Fruit fly (Drosophila melanogaster) whole organism, prepupa: ENCODE results near the gene CG8292.

Source experiments
- CG11294 ChIP-seq: fragments of 200-800 bp; sonication (Bioruptor generic); IDR thresholded peaks from 2 replicates; pipeline ENCODE4 v1.3.6; 2022; ENCODE audit warnings: missing biosample characterization, missing genetic modification characterization
- CG11762 ChIP-seq: fragments of 200-800 bp; sonication (Bioruptor generic); optimal IDR thresholded peaks from 3 replicates; lab custom pipeline; 2016; ENCODE audit warnings: missing biosample characterization, missing genetic modification characterization; ENCODE audit not compliant: insufficient read depth
- CG15336 ChIP-seq: fragments of 200-800 bp; sonication (Bioruptor generic); IDR thresholded peaks from 2 replicates; pipeline ENCODE4 v1.3.6; 2022; ENCODE audit warnings: missing biosample characterization, missing genetic modification characterization
- CG1621 ChIP-seq: fragments of 200-800 bp; sonication (Bioruptor generic); optimal IDR thresholded peaks from 3 replicates; lab custom pipeline; 2018; ENCODE audit warnings: missing biosample characterization, mild to moderate bottlenecking, missing genetic modification characterization
- CG3032 ChIP-seq: fragments of 200-800 bp; optimal IDR thresholded peaks from 2 replicates; lab custom pipeline; 2019; ENCODE audit warnings: missing biosample characterization, mild to moderate bottlenecking, missing genetic modification characterization, moderate library complexity
- CG31627 ChIP-seq: fragments of 200-800 bp; sonication (Bioruptor generic); optimal IDR thresholded peaks from 3 replicates; lab custom pipeline; 2016; ENCODE audit warnings: missing biosample characterization, missing genetic modification characterization
- CG32006 ChIP-seq: fragments of 200-800 bp; sonication (Bioruptor generic); optimal IDR thresholded peaks from 3 replicates; lab custom pipeline; 2017; ENCODE audit warnings: missing biosample characterization, mild to moderate bottlenecking, missing genetic modification characterization
- CG34406 ChIP-seq: fragments of 200-800 bp; sonication (Bioruptor generic); optimal IDR thresholded peaks from 3 replicates; lab custom pipeline; 2016; ENCODE audit warnings: missing biosample characterization, missing genetic modification characterization
- CG4318 ChIP-seq: fragments of 200-800 bp; sonication (Bioruptor generic); optimal IDR thresholded peaks from 3 replicates; lab custom pipeline; 2017; ENCODE audit warnings: missing biosample characterization, mild to moderate bottlenecking, missing genetic modification characterization
- CG6163 ChIP-seq: fragments of 200-800 bp; sonication (Bioruptor generic); IDR thresholded peaks from 3 replicates; pipeline ENCODE4 v1.3.6; 2022; ENCODE audit warnings: missing biosample characterization, missing genetic modification characterization
- CG6276 ChIP-seq: fragments of 200-800 bp; sonication (Bioruptor generic); optimal IDR thresholded peaks from 2 replicates; lab custom pipeline; 2017; ENCODE audit warnings: missing biosample characterization, mild to moderate bottlenecking, missing genetic modification characterization
- CG6792 ChIP-seq: fragments of 200-800 bp; sonication (Bioruptor generic); optimal IDR thresholded peaks from 3 replicates; lab custom pipeline; 2016; ENCODE audit warnings: missing biosample characterization, missing genetic modification characterization
- CG6808 ChIP-seq: fragments of 200-800 bp; sonication (Bioruptor generic); optimal IDR thresholded peaks from 3 replicates; lab custom pipeline; 2017; ENCODE audit warnings: missing biosample characterization, missing genetic modification characterization, mild to moderate bottlenecking, moderate library complexity, missing genetic modification reagents
- CG7368 ChIP-seq: fragments of 200-800 bp; sonication (Bioruptor generic); optimal IDR thresholded peaks from 3 replicates; lab custom pipeline; 2016; ENCODE audit warnings: missing biosample characterization, missing genetic modification characterization
- CG8319 ChIP-seq: fragments of 200-800 bp; sonication (Bioruptor generic); optimal IDR thresholded peaks from 3 replicates; lab custom pipeline; 2016; ENCODE audit warnings: missing biosample characterization, missing genetic modification characterization
- CG8632 ChIP-seq: fragments of 200-800 bp; sonication (Bioruptor generic); optimal IDR thresholded peaks from 3 replicates; lab custom pipeline; 2016; ENCODE audit warnings: missing biosample characterization, missing genetic modification characterization
- Eip78C ChIP-seq: fragments of 200-800 bp; sonication (Bioruptor generic); peaks from one replicate; lab custom pipeline; 2016; ENCODE audit warnings: missing biosample characterization, missing genetic modification characterization
- Eip93F ChIP-seq: fragments of 200-800 bp; sonication (Bioruptor generic); optimal IDR thresholded peaks from 2 replicates; lab custom pipeline; 2016; ENCODE audit warnings: missing biosample characterization, mild to moderate bottlenecking, missing genetic modification characterization
- Ets96B ChIP-seq: fragments of 200-800 bp; optimal IDR thresholded peaks from 2 replicates; lab custom pipeline; 2019; ENCODE audit warnings: missing biosample characterization, mild to moderate bottlenecking, missing genetic modification characterization, moderate library complexity
- Gug ChIP-seq: fragments of 200-800 bp; sonication (Bioruptor generic); IDR thresholded peaks from 2 replicates; pipeline ENCODE4 v1.3.6; 2022; ENCODE audit warnings: missing biosample characterization, missing genetic modification characterization
- Hr38 ChIP-seq: sonication (Bioruptor generic); optimal IDR thresholded peaks from 2 replicates; lab custom pipeline; 2016; ENCODE audit warnings: missing biosample characterization, missing genetic modification characterization
- Met ChIP-seq: fragments of 200-800 bp; sonication (Bioruptor generic); optimal IDR thresholded peaks from 3 replicates; lab custom pipeline; 2016; ENCODE audit warnings: missing biosample characterization, missing genetic modification characterization
- Smox ChIP-seq: fragments of 200-800 bp; sonication (Bioruptor generic); optimal IDR thresholded peaks from 3 replicates; lab custom pipeline; 2016; ENCODE audit warnings: missing biosample characterization, missing genetic modification characterization
- Sox102F ChIP-seq: fragments of 200-800 bp; sonication (Bioruptor generic); optimal IDR thresholded peaks from 2 replicates; lab custom pipeline; 2016; ENCODE audit warnings: missing biosample characterization, mild to moderate bottlenecking, missing genetic modification characterization
- achi ChIP-seq: fragments of 200-800 bp; sonication (Bioruptor generic); optimal IDR thresholded peaks from 3 replicates; lab custom pipeline; 2016; ENCODE audit warnings: missing biosample characterization, missing genetic modification characterization
- acj6 ChIP-seq: fragments of 200-800 bp; sonication (Bioruptor generic); optimal IDR thresholded peaks from 3 replicates; lab custom pipeline; 2016; ENCODE audit warnings: missing biosample characterization, missing genetic modification characterization
- cyc ChIP-seq: fragments of 200-800 bp; sonication (Bioruptor generic); optimal IDR thresholded peaks from 3 replicates; lab custom pipeline; 2016; ENCODE audit warnings: missing biosample characterization, missing genetic modification characterization
- dac ChIP-seq: fragments of 200-800 bp; sonication (Bioruptor generic); optimal IDR thresholded peaks from 2 replicates; lab custom pipeline; 2017; ENCODE audit warnings: missing biosample characterization, mild to moderate bottlenecking, missing genetic modification characterization
- dsx ChIP-seq: fragments of 200-800 bp; optimal IDR thresholded peaks from 3 replicates; lab custom pipeline; 2019; ENCODE audit warnings: missing biosample characterization, mild to moderate bottlenecking, missing genetic modification characterization, moderate library complexity; ENCODE audit not compliant: poor library complexity, severe bottlenecking
- eg ChIP-seq: fragments of 200-800 bp; sonication (Bioruptor generic); IDR thresholded peaks from 3 replicates; pipeline ENCODE4 v1.3.6; 2022; ENCODE audit warnings: missing biosample characterization, missing genetic modification characterization
- esn ChIP-seq: fragments of 200-800 bp; sonication (Bioruptor generic); optimal IDR thresholded peaks from 2 replicates; lab custom pipeline; 2016; ENCODE audit warnings: missing biosample characterization, mild to moderate bottlenecking, missing genetic modification characterization, moderate library complexity
- fd85E ChIP-seq: fragments of 200-800 bp; sonication (Bioruptor generic); optimal IDR thresholded peaks from 3 replicates; lab custom pipeline; 2016; ENCODE audit warnings: missing biosample characterization, missing genetic modification characterization
- fkh ChIP-seq: fragments of 200-800 bp; sonication (Bioruptor generic); optimal IDR thresholded peaks from 3 replicates; lab custom pipeline; 2017; ENCODE audit warnings: missing biosample characterization, mild to moderate bottlenecking, missing genetic modification characterization, moderate library complexity
- lz ChIP-seq: fragments of 200-800 bp; sonication (Bioruptor generic); optimal IDR thresholded peaks from 3 replicates; lab custom pipeline; 2016; ENCODE audit warnings: missing biosample characterization, missing genetic modification characterization
- ss ChIP-seq, 2 experiments: fragments of 200-800 bp; sonication (Bioruptor generic); optimal IDR thresholded peaks; 2 replicates in 1 of 2; 3 replicates in 1 of 2; lab custom pipeline; 2017 to 2018; ENCODE audit warnings: mild to moderate bottlenecking in 2 of 2, missing biosample characterization in 2 of 2, missing genetic modification characterization in 2 of 2, moderate library complexity in 1 of 2
- svp ChIP-seq: fragments of 200-800 bp; sonication (Bioruptor generic); peaks from one replicate; lab custom pipeline; 2016; ENCODE audit warnings: missing biosample characterization, missing genetic modification characterization
- topi ChIP-seq: fragments of 200-800 bp; sonication (Bioruptor generic); optimal IDR thresholded peaks from 3 replicates; lab custom pipeline; 2016; ENCODE audit warnings: missing biosample characterization, missing genetic modification characterization
- vri ChIP-seq: fragments of 200-800 bp; sonication (Bioruptor generic); optimal IDR thresholded peaks from 3 replicates; lab custom pipeline; 2016; ENCODE audit warnings: missing biosample characterization, mild to moderate bottlenecking, missing genetic modification characterization

Gene CG8292

dm6 chr2L:8211070-8211469 lies 6.7 kb downstream of the CG8292 start, which contains the start of gene Ssb-c31a (continued):
- peak; percentile 16 for TF ChIP-seq CG8319 (GFP tag; lab: Kevin White, UChicago)
- TF ChIP-seq CG11762 (GFP tag; lab: Kevin White, UChicago), result peak; percentile 7
- peak; percentile 69 for TF ChIP-seq Met
- TF ChIP-seq CG34406 (GFP tag; lab: Kevin White, UChicago), result peak; percentile 4
- TF ChIP-seq Eip93F (GFP tag; lab: Kevin White, UChicago), result no peak
- peak; percentile 62 for TF ChIP-seq cyc (GFP tag; lab: Kevin White, UChicago)
- TF ChIP-seq CG11294 (GFP tag; lab: Robert Waterston, UW), result no peak
- no peak for TF ChIP-seq fd85E (GFP tag; lab: Kevin White, UChicago)
- peak; percentile 65 for TF ChIP-seq acj6 (GFP tag; lab: Kevin White, UChicago)
- peak; percentile 72 for TF ChIP-seq esn (GFP tag; lab: Kevin White, UChicago)
- peak; percentile 44 for TF ChIP-seq CG3032 (tag; lab: Kevin White, UChicago)
- no peak for TF ChIP-seq Hr38 (GFP tag; lab: Kevin White, UChicago)
- TF ChIP-seq Smox, result peak; percentile 57
- TF ChIP-seq CG6808, result peak; percentile 50
- TF ChIP-seq dac (GFP tag; lab: Kevin White, UChicago), result no peak
- no peak for TF ChIP-seq fkh
- peak; percentile 87 for TF ChIP-seq Eip78C (GFP tag; lab: Kevin White, UChicago)
- peak; percentile 66 for TF ChIP-seq Sox102F (GFP tag; lab: Kevin White, UChicago)

dm6 chr2L:8210468-8210867 lies 7.3 kb downstream of the CG8292 start:
- TF ChIP-seq Smox (no peak), CG6163 (GFP tag; lab: Robert Waterston, UW) (no peak), CG4318 (GFP tag; lab: Kevin White, UChicago) (no peak), esn (GFP tag; lab: Kevin White, UChicago) (no peak), CG32006 (GFP tag; lab: Kevin White, UChicago) (no peak), Hr38 (GFP tag; lab: Kevin White, UChicago) (no peak), svp (GFP tag; lab: Kevin White, UChicago) (no peak), CG7368 (GFP tag; lab: Kevin White, UChicago) (no peak), CG31627 (GFP tag; lab: Kevin White, UChicago) (no peak)

dm6 chr2L:8209362-8209761 lies 8.5 kb downstream of the CG8292 start:
- TF ChIP-seq svp (GFP tag; lab: Kevin White, UChicago) (no peak), CG8632 (no peak), esn (GFP tag; lab: Kevin White, UChicago) (no peak), topi (no peak), dac (GFP tag; lab: Kevin White, UChicago) (no peak), ss (GFP tag; optimal IDR thresholded peaks at IDR 0.05; lab: Kevin White, UChicago) (no peak), CG6808 (no peak), lz (GFP tag; lab: Kevin White, UChicago) (no peak), dsx (no peak), Hr38 (GFP tag; lab: Kevin White, UChicago) (no peak), CG15336 (GFP tag; lab: Robert Waterston, UW) (no peak), vri (GFP tag; lab: Kevin White, UChicago) (no peak), CG11294 (GFP tag; lab: Robert Waterston, UW) (no peak), eg (GFP tag; lab: Robert Waterston, UW) (no peak), CG6792 (GFP tag; lab: Kevin White, UChicago) (no peak), Ets96B (tag; lab: Kevin White, UChicago) (no peak), Gug (no peak), achi (GFP tag; lab: Kevin White, UChicago) (no peak), CG6276 (GFP tag; lab: Kevin White, UChicago) (no peak), CG1621 (tag; lab: Kevin White, UChicago) (no peak)
- TF ChIP-seq, all 60 proteins: peak for 0
